Worm (Caenorhabditis elegans) whole organism, midembryonic: ENCODE results near the gene F26A1.8.

Source experiments
- flt-1 ChIP-seq: fragments of 200-800 bp; sonication (Bioruptor generic); IDR thresholded peaks from 2 replicates; pipeline ENCODE4 v1.3.6; 2022; ENCODE audit warnings: missing genetic modification characterization, missing compliant biosample characterization
- tab-1 ChIP-seq: fragments of 200-800 bp; sonication (Bioruptor generic); IDR thresholded peaks from 2 replicates; pipeline ENCODE4 v1.3.6; 2022; ENCODE audit warnings: missing genetic modification characterization, missing compliant biosample characterization
- ztf-29 ChIP-seq: fragments of 200-800 bp; sonication (Bioruptor generic); IDR thresholded peaks from 2 replicates; pipeline ENCODE4 v1.3.6; 2022; ENCODE audit warnings: missing genetic modification reagents, missing genetic modification characterization, missing compliant biosample characterization

DNA sequence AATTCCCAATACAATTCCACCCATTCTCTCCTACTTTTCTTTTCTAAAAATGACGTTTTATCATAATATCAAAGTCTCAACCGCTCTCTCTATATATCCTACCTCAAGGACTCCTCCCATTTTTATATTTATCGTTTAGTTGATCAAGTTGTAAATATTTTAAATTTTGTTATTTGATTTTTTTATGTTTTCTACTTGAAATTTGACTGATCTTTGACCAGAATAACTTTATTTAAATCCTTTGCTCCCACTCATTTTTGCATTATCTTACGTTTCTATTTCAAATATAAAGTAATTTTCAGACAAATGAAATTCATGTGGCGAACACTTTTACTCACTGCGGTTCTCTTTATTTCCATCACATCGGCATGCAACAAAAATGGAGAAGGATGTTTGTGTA is 15.4 kb upstream of the F26A1.8 start, which contains the start of the genes acbp-7 and F26A1.19:
- TF ChIP-seq flt-1 (no peak), tab-1 (no peak), ztf-29 (GFP tag; lab: Robert Waterston, UW) (no peak)
